Fruit fly (Drosophila melanogaster) whole organism, embryonic: ENCODE data around the gene Tgt.

Source experiments
- Bgb ChIP-seq: fragments of 200-800 bp; sonication (Bioruptor generic); IDR thresholded peaks from 2 replicates; pipeline ENCODE4 v1.3.6; 2022; ENCODE audit warnings: missing biosample characterization, missing genetic modification characterization; ENCODE audit not compliant: partially characterized antibody
- CG10431 ChIP-seq: fragments of 200-800 bp; sonication (Bioruptor generic); optimal IDR thresholded peaks from 3 replicates; lab custom pipeline; 2018; ENCODE audit warnings: missing biosample characterization, mild to moderate bottlenecking, missing genetic modification characterization
- CG10959 ChIP-seq: fragments of 200-800 bp; sonication (Bioruptor generic); IDR thresholded peaks from 2 replicates; pipeline ENCODE4 v1.3.6; 2022; ENCODE audit warnings: missing biosample characterization, missing genetic modification characterization
- CG11093 ChIP-seq: fragments of 200-800 bp; sonication (Bioruptor generic); IDR thresholded peaks from 3 replicates; pipeline ENCODE4 v1.3.6; 2022; ENCODE audit warnings: missing biosample characterization, missing genetic modification characterization
- CG11504 ChIP-seq: fragments of 200-800 bp; sonication (Bioruptor generic); optimal IDR thresholded peaks from 3 replicates; lab custom pipeline; 2019; ENCODE audit warnings: missing biosample characterization, mild to moderate bottlenecking, missing genetic modification characterization, moderate library complexity
- CG11696 ChIP-seq: fragments of 200-800 bp; sonication (Bioruptor generic); IDR thresholded peaks from 2 replicates; pipeline ENCODE4 v1.3.6; 2022; ENCODE audit warnings: missing biosample characterization, missing genetic modification characterization
- CG12219 ChIP-seq: fragments of 200-800 bp; sonication (Bioruptor generic); optimal IDR thresholded peaks from 3 replicates; lab custom pipeline; 2018; ENCODE audit warnings: missing biosample characterization, mild to moderate bottlenecking, missing genetic modification characterization
- CG16813 ChIP-seq: fragments of 200-800 bp; sonication (Bioruptor generic); IDR thresholded peaks from 3 replicates; pipeline ENCODE4 v1.3.6; 2022; ENCODE audit warnings: missing biosample characterization, missing genetic modification characterization; ENCODE audit not compliant: partially characterized antibody
- CG18262 ChIP-seq: fragments of 200-800 bp; optimal IDR thresholded peaks from 3 replicates; lab custom pipeline; 2019; ENCODE audit warnings: missing biosample characterization, mild to moderate bottlenecking, missing genetic modification characterization, moderate library complexity
- CG18599 ChIP-seq: fragments of 200-800 bp; sonication (Bioruptor generic); optimal IDR thresholded peaks from 3 replicates; lab custom pipeline; 2017; ENCODE audit warnings: missing biosample characterization, missing genetic modification characterization, mild to moderate bottlenecking, moderate library complexity, missing genetic modification reagents
- CG3065 ChIP-seq: fragments of 200-800 bp; sonication (Bioruptor generic); optimal IDR thresholded peaks from 2 replicates; lab custom pipeline; 2016; ENCODE audit warnings: missing biosample characterization, missing genetic modification characterization
- CG32767 ChIP-seq: fragments of 200-800 bp; sonication (Bioruptor generic); IDR thresholded peaks from 2 replicates; pipeline ENCODE4 v1.3.6; 2022; ENCODE audit warnings: missing biosample characterization, missing genetic modification characterization
- CG3838 ChIP-seq: fragments of 200-800 bp; sonication (Bioruptor generic); optimal IDR thresholded peaks from 3 replicates; lab custom pipeline; 2016; ENCODE audit warnings: missing biosample characterization, missing genetic modification characterization
- CG3847 ChIP-seq: fragments of 200-800 bp; sonication (Bioruptor generic); IDR thresholded peaks from 2 replicates; pipeline ENCODE4 v1.3.6; 2022; ENCODE audit warnings: missing biosample characterization, missing genetic modification characterization
- CG4424 ChIP-seq: fragments of 200-800 bp; sonication (Bioruptor generic); optimal IDR thresholded peaks from 3 replicates; lab custom pipeline; 2016; ENCODE audit warnings: missing biosample characterization, missing genetic modification characterization
- CG4617 ChIP-seq: fragments of 200-800 bp; sonication (Bioruptor generic); optimal IDR thresholded peaks from 3 replicates; lab custom pipeline; 2016; ENCODE audit warnings: missing biosample characterization, missing genetic modification characterization, borderline replicate concordance
- CG4707 ChIP-seq: fragments of 200-800 bp; sonication (Bioruptor generic); optimal IDR thresholded peaks from 2 replicates; lab custom pipeline; 2018; ENCODE audit warnings: missing biosample characterization, mild to moderate bottlenecking, missing genetic modification characterization, moderate library complexity
- CG6175 ChIP-seq: fragments of 200-800 bp; sonication (Bioruptor generic); IDR thresholded peaks from 3 replicates; pipeline ENCODE4 v1.3.6; 2022; ENCODE audit warnings: missing biosample characterization, missing genetic modification characterization
- CG7357 ChIP-seq: fragments of 200-800 bp; sonication (Bioruptor generic); IDR thresholded peaks from 3 replicates; pipeline ENCODE4 v1.3.6; 2022; ENCODE audit warnings: missing biosample characterization, missing genetic modification characterization
- CG7963 ChIP-seq: fragments of 200-800 bp; sonication (Bioruptor generic); IDR thresholded peaks from 3 replicates; pipeline ENCODE4 v1.3.6; 2022; ENCODE audit warnings: missing biosample characterization, missing genetic modification characterization; ENCODE audit not compliant: partially characterized antibody
- CG8388 ChIP-seq: fragments of 200-800 bp; sonication (Bioruptor generic); optimal IDR thresholded peaks from 2 replicates; lab custom pipeline; 2019; ENCODE audit warnings: missing biosample characterization, mild to moderate bottlenecking, missing genetic modification characterization, moderate library complexity
- CG9797 ChIP-seq: fragments of 200-800 bp; sonication (Bioruptor generic); optimal IDR thresholded peaks from 3 replicates; lab custom pipeline; 2018; ENCODE audit warnings: missing biosample characterization, mild to moderate bottlenecking, missing genetic modification characterization
- D ChIP-seq, 2 experiments: fragments of 200-800 bp in 1 of 2; fragments of >200 bp in 1 of 2; sonication (Bioruptor generic) in 1 of 2; optimal IDR thresholded peaks; 2 replicates in 1 of 2; 3 replicates in 1 of 2; lab custom pipeline; 2017; ENCODE audit warnings: mild to moderate bottlenecking in 1 of 2, missing biosample characterization in 1 of 2, missing genetic modification characterization in 1 of 2, missing genetic modification reagents in 1 of 2
- D19B ChIP-seq: fragments of 200-800 bp; sonication (Bioruptor generic); optimal IDR thresholded peaks from 2 replicates; lab custom pipeline; 2017; ENCODE audit warnings: missing biosample characterization, mild to moderate bottlenecking, missing genetic modification characterization
- E2f1 ChIP-seq: fragments of 200-800 bp; sonication (Bioruptor generic); IDR thresholded peaks from 2 replicates; pipeline ENCODE4 v1.3.6; 2022; ENCODE audit warnings: missing biosample characterization, missing genetic modification characterization
- E2f2 ChIP-seq: fragments of 200-800 bp; sonication (Bioruptor generic); IDR thresholded peaks from 2 replicates; pipeline ENCODE4 v1.3.6; 2022; ENCODE audit warnings: missing biosample characterization, missing genetic modification characterization
- Hsf ChIP-seq: fragments of 200-800 bp; sonication (Bioruptor generic); optimal IDR thresholded peaks from 3 replicates; lab custom pipeline; 2016; ENCODE audit warnings: missing biosample characterization, missing genetic modification characterization
- Lpt ChIP-seq: fragments of >200 bp; optimal IDR thresholded peaks from 2 replicates; lab custom pipeline; 2018; ENCODE audit warnings: missing biosample characterization, missing genetic modification characterization
- Mrtf ChIP-seq: fragments of 200-800 bp; sonication (Bioruptor generic); IDR thresholded peaks from 3 replicates; pipeline ENCODE4 v1.3.6; 2022; ENCODE audit warnings: missing biosample characterization, missing genetic modification characterization
- Oaz ChIP-seq: fragments of 200-800 bp; sonication (Bioruptor generic); IDR thresholded peaks from 2 replicates; pipeline ENCODE4 v1.3.6; 2022; ENCODE audit warnings: missing biosample characterization, missing genetic modification characterization
- Oli ChIP-seq: fragments of 200-800 bp; sonication (Bioruptor generic); optimal IDR thresholded peaks from 2 replicates; lab custom pipeline; 2018; ENCODE audit warnings: missing biosample characterization, mild to moderate bottlenecking, missing genetic modification characterization, moderate library complexity
- Rfx ChIP-seq: fragments of 200-800 bp; sonication (Bioruptor generic); IDR thresholded peaks from 2 replicates; pipeline ENCODE4 v1.3.6; 2022; ENCODE audit warnings: missing biosample characterization, missing genetic modification characterization
- Vsx1 ChIP-seq: fragments of 200-800 bp; sonication (Bioruptor generic); optimal IDR thresholded peaks from 2 replicates; lab custom pipeline; 2017; ENCODE audit warnings: missing biosample characterization, mild to moderate bottlenecking, missing genetic modification characterization, missing genetic modification reagents
- YL-1 ChIP-seq: fragments of 200-800 bp; sonication (Bioruptor generic); optimal IDR thresholded peaks from 3 replicates; lab custom pipeline; 2017; ENCODE audit warnings: missing biosample characterization, mild to moderate bottlenecking, missing genetic modification characterization
- ase ChIP-seq: fragments of 200-800 bp; sonication (Bioruptor generic); IDR thresholded peaks from 3 replicates; pipeline ENCODE4 v1.3.6; 2022; ENCODE audit warnings: missing biosample characterization, missing genetic modification characterization
- cg ChIP-seq: fragments of 200-800 bp; sonication (Bioruptor generic); optimal IDR thresholded peaks from 3 replicates; lab custom pipeline; 2019; ENCODE audit warnings: missing biosample characterization, mild to moderate bottlenecking, missing genetic modification characterization, moderate library complexity
- chinmo ChIP-seq: fragments of 200-800 bp; sonication (Bioruptor generic); IDR thresholded peaks from 4 replicates; pipeline ENCODE4 v1.3.6; 2022; ENCODE audit warnings: missing biosample characterization, missing genetic modification characterization; ENCODE audit not compliant: partially characterized antibody
- crol ChIP-seq: fragments of 200-800 bp; sonication (Bioruptor generic); IDR thresholded peaks from 2 replicates; pipeline ENCODE4 v1.3.6; 2022; ENCODE audit warnings: missing biosample characterization, missing genetic modification characterization
- dmrt99B ChIP-seq: fragments of 200-800 bp; sonication (Bioruptor generic); optimal IDR thresholded peaks from 2 replicates; lab custom pipeline; 2018; ENCODE audit warnings: missing biosample characterization, mild to moderate bottlenecking, missing genetic modification characterization, moderate library complexity
- exex ChIP-seq: fragments of 200-800 bp; sonication (Bioruptor generic); optimal IDR thresholded peaks from 4 replicates; lab custom pipeline; 2018; ENCODE audit warnings: missing biosample characterization, mild to moderate bottlenecking, missing genetic modification characterization, moderate library complexity
- gce ChIP-seq: fragments of 200-800 bp; sonication (Bioruptor generic); IDR thresholded peaks from 3 replicates; pipeline ENCODE4 v1.3.6; 2022; ENCODE audit warnings: missing biosample characterization, missing genetic modification characterization
- gro ChIP-seq: fragments of 200-800 bp; sonication (Bioruptor generic); optimal IDR thresholded peaks from 2 replicates; lab custom pipeline; 2016; ENCODE audit warnings: missing biosample characterization, missing genetic modification characterization
- jigr1 ChIP-seq: fragments of 200-800 bp; sonication (Bioruptor generic); IDR thresholded peaks from 3 replicates; pipeline ENCODE4 v1.3.6; 2022; ENCODE audit warnings: missing biosample characterization, missing genetic modification characterization
- pho ChIP-seq: fragments of 200-800 bp; sonication (Bioruptor generic); optimal IDR thresholded peaks from 2 replicates; lab custom pipeline; 2016; ENCODE audit warnings: missing biosample characterization, missing genetic modification characterization
- salm ChIP-seq: fragments of 200-800 bp; sonication (Bioruptor generic); optimal IDR thresholded peaks from 2 replicates; lab custom pipeline; 2018; ENCODE audit warnings: missing biosample characterization, mild to moderate bottlenecking, missing genetic modification characterization
- trem ChIP-seq: fragments of 200-800 bp; optimal IDR thresholded peaks from 3 replicates; lab custom pipeline; 2019; ENCODE audit warnings: missing biosample characterization, mild to moderate bottlenecking, missing genetic modification characterization, moderate library complexity
- ttk ChIP-seq: fragments of 200-800 bp; sonication (Bioruptor generic); IDR thresholded peaks from 2 replicates; pipeline ENCODE4 v2.1.2; 2022; ENCODE audit warnings: missing biosample characterization, missing genetic modification characterization
- usp ChIP-seq: fragments of >200 bp; optimal IDR thresholded peaks from 2 replicates; lab custom pipeline; 2017; ENCODE audit warnings: missing biosample characterization, missing genetic modification characterization
- vnd ChIP-seq: fragments of 200-800 bp; sonication (Bioruptor generic); IDR thresholded peaks from 3 replicates; pipeline ENCODE4 v1.3.6; 2022; ENCODE audit warnings: missing biosample characterization, missing genetic modification characterization; ENCODE audit not compliant: partially characterized antibody
- yki ChIP-seq: fragments of >200 bp; optimal IDR thresholded peaks from 3 replicates; lab custom pipeline; 2018
- zen2 ChIP-seq: fragments of 200-800 bp; sonication (Bioruptor generic); IDR thresholded peaks from 3 replicates; pipeline ENCODE4 v1.3.6; 2022; ENCODE audit warnings: missing biosample characterization, missing genetic modification characterization; ENCODE audit not compliant: partially characterized antibody

Tgt gene

DNA sequence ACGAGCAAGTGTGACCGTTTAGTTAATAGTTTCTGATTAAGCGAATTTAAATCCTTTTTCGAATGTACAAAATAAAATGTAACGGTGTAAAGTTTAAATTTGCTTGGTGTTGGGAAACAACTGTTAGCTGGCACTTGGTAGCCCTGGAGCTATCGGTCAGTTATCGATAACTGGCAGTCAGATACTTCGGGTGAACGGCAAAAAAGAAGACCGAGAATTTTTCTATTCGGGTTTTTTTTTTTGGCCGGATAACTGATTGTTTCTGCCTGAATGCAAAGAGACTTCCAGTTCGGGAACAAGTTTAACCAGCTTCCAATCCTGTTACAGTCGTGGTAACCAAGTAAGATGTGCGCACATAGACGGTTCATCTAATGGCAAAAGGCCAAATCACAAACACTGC lies 6.3 kb upstream of the Tgt start, which contains the start of gene CG4896 (continued):
- no peak for TF ChIP-seq CG10959 (GFP tag; lab: Robert Waterston, UW)
- peak; percentile 29; the same call in 1 of the 3 replicates for TF ChIP-seq zen2 (GFP tag; lab: Robert Waterston, UW)
- no peak for TF ChIP-seq exex
- TF ChIP-seq ttk: no peak
- no peak for TF ChIP-seq CG3065 (GFP tag; lab: Kevin White, UChicago)
- TF ChIP-seq Mrtf (GFP tag; lab: Robert Waterston, UW): no peak
- TF ChIP-seq CG10431 (GFP tag; lab: Kevin White, UChicago): no peak
- peak; percentile 21 for TF ChIP-seq gro (GFP tag; lab: Kevin White, UChicago)
- TF ChIP-seq Rfx (GFP tag; lab: Robert Waterston, UW): peak; percentile 63
- TF ChIP-seq ase (GFP tag; lab: Robert Waterston, UW): no peak
- TF ChIP-seq usp (GFP tag; lab: Kevin White, UChicago): no peak
- peak; percentile 37 for TF ChIP-seq CG3847 (GFP tag; lab: Robert Waterston, UW)
- TF ChIP-seq cg: no peak
- TF ChIP-seq E2f2 (GFP tag; lab: Robert Waterston, UW): peak; percentile 68
- no peak for TF ChIP-seq CG11696 (GFP tag; lab: Robert Waterston, UW)
- no peak for TF ChIP-seq CG32767 (GFP tag; lab: Robert Waterston, UW)
- no peak for TF ChIP-seq gce
- TF ChIP-seq CG3838 (GFP tag; lab: Kevin White, UChicago): no peak
- no peak for TF ChIP-seq Oli (tag; lab: Kevin White, UChicago)
- no peak for TF ChIP-seq yki (lab: Kevin White, UChicago)
- no peak for TF ChIP-seq D (optimal IDR thresholded peaks at IDR 0.05; lab: Kevin White, UChicago)
- no peak for TF ChIP-seq D (GFP tag; optimal IDR thresholded peaks at IDR 0.05; lab: Kevin White, UChicago)
- no peak for TF ChIP-seq salm
- no peak for TF ChIP-seq dmrt99B (tag; lab: Kevin White, UChicago)
- TF ChIP-seq CG12219: no peak
- TF ChIP-seq YL-1 (GFP tag; lab: Kevin White, UChicago): peak; percentile 83
- TF ChIP-seq trem (tag; lab: Kevin White, UChicago): no peak
- no peak for TF ChIP-seq Lpt (GFP tag; lab: Kevin White, UChicago)
- no peak for TF ChIP-seq CG6175 (GFP tag; lab: Robert Waterston, UW)
- peak; percentile 55; the same call in 2 of the 3 replicates for TF ChIP-seq CG16813 (GFP tag; lab: Robert Waterston, UW)
- no peak for TF ChIP-seq CG11093
- TF ChIP-seq Bgb (GFP tag; lab: Robert Waterston, UW): peak; percentile 80
- no peak for TF ChIP-seq crol (GFP tag; lab: Robert Waterston, UW)
- no peak for TF ChIP-seq jigr1
- no peak for TF ChIP-seq E2f1 (GFP tag; lab: Robert Waterston, UW)
- no peak for TF ChIP-seq CG18599 (GFP tag; lab: Kevin White, UChicago)
- peak; percentile 14 for TF ChIP-seq CG9797
- peak; percentile 80 for TF ChIP-seq CG4617 (GFP tag; lab: Kevin White, UChicago)
- no peak for TF ChIP-seq Hsf (GFP tag; lab: Kevin White, UChicago)
- TF ChIP-seq CG4424 (GFP tag; lab: Kevin White, UChicago): no peak
- TF ChIP-seq chinmo (GFP tag; lab: Robert Waterston, UW): peak; percentile 77; the same call in 1 of the 4 replicates
- no peak for TF ChIP-seq CG8388 (GFP tag; lab: Kevin White, UChicago)
- TF ChIP-seq D19B (GFP tag; lab: Kevin White, UChicago): no peak
- peak; percentile 18 for TF ChIP-seq pho (GFP tag; lab: Kevin White, UChicago)
- TF ChIP-seq CG18262 (tag; lab: Kevin White, UChicago): no peak
- TF ChIP-seq CG4707 (GFP tag; lab: Kevin White, UChicago): no peak
- no peak for TF ChIP-seq CG7357 (GFP tag; lab: Robert Waterston, UW)
- no peak for TF ChIP-seq CG11504 (tag; lab: Kevin White, UChicago)
- TF ChIP-seq Vsx1: no peak
- peak; percentile 66; the same call in 2 of the 3 replicates for TF ChIP-seq CG7963 (GFP tag; lab: Robert Waterston, UW)
- TF ChIP-seq Oaz (GFP tag; lab: Robert Waterston, UW): no peak
- TF ChIP-seq vnd (GFP tag; lab: Robert Waterston, UW): peak; percentile 38; the same call in 1 of the 3 replicates
